Worm (Caenorhabditis elegans): Measurements from ENCODE around the gene C06E4.1.

Gene C06E4.1

ce11 chrIV:7309678-7310077 lies 26.6 kb downstream of the C06E4.1 start (continued):
- TF ChIP-seq ceh-100 (GFP tag; IDR thresholded peaks at IDR 0.05), result no peak
- no peak for TF ChIP-seq F37B4.10 (GFP tag; IDR thresholded peaks at IDR 0.05)
- no peak for TF ChIP-seq ztf-26 (tag; optimal IDR thresholded peaks at IDR 0.05)

DNA sequence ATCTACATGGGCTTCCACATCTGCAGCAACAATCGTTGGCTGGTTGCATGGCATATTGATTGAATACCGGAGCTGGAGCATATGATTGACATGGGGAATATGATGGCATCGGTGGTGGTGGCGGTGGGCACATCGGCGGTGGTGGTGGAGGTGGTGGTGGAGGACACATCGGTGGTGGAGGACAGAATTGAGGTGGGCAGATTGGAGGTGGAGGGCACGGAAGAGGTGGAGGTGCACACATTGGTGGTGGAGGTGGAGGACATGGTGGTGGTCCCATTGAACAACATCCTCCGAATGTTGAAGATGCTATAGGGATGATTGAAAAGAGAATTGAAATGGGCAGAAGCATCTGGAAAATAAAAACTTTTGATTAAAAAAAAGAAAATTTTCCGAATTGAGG lies 27.4 kb downstream of the C06E4.1 start, which contains the start of gene grl-4:
Gene grl-4 (minus strand): TSS at position 351 of the 400 bp plus-strand sequence.
- TF ChIP-seq sea-2 (GFP tag; IDR thresholded peaks at IDR 0.05), result no peak
- TF ChIP-seq ztf-28 (GFP tag; IDR thresholded peaks at IDR 0.05), result 0 out of 2 replicates have a peak, but pooled peaks have one; percentile 12
- TF ChIP-seq attf-6 (GFP tag; IDR thresholded peaks at IDR 0.05), result no peak
- peak; percentile 53; the same call in 1 of the 2 replicates for TF ChIP-seq egrh-3 (GFP tag; IDR thresholded peaks at IDR 0.05)
- no peak for TF ChIP-seq nhr-179 (tag; optimal IDR thresholded peaks at IDR 0.05)

- no peak for TF ChIP-seq attf-3 (GFP tag; conservative IDR thresholded peaks at IDR 0.05)
- TF ChIP-seq ztf-28 (GFP tag; IDR thresholded peaks at IDR 0.05), result no peak
- TF ChIP-seq B0336.3 (GFP tag; IDR thresholded peaks at IDR 0.05), result no peak
- no peak for TF ChIP-seq nhr-179 (tag; optimal IDR thresholded peaks at IDR 0.05)
- no peak for TF ChIP-seq tlf-1 (GFP tag; optimal IDR thresholded peaks at IDR 0.05)
- no peak for TF ChIP-seq sea-2 (GFP tag; IDR thresholded peaks at IDR 0.05)
- TF ChIP-seq bed-2 (GFP tag; IDR thresholded peaks at IDR 0.05), result no peak
- no peak for TF ChIP-seq akir-1 (GFP tag; optimal IDR thresholded peaks at IDR 0.05)
- TF ChIP-seq lin-54 (GFP tag; optimal IDR thresholded peaks at IDR 0.05), result no peak
- no peak for TF ChIP-seq fkh-3 (tag; optimal IDR thresholded peaks at IDR 0.05)
- TF ChIP-seq repo-1 (tag; optimal IDR thresholded peaks at IDR 0.05), result no peak
- no peak for TF ChIP-seq mcd-1 (GFP tag; IDR thresholded peaks at IDR 0.05)
- TF ChIP-seq efl-1 (GFP tag; optimal IDR thresholded peaks at IDR 0.05), result no peak
- no peak for TF ChIP-seq Y53G8AR.9 (GFP tag; conservative IDR thresholded peaks at IDR 0.05)
- TF ChIP-seq sptf-2 (GFP tag; optimal IDR thresholded peaks at IDR 0.05), result no peak
- TF ChIP-seq xnd-1 (tag; optimal IDR thresholded peaks at IDR 0.05), result no peak
- no peak for TF ChIP-seq hlh-26 (GFP tag; conservative IDR thresholded peaks at IDR 0.05)
- no peak for TF ChIP-seq pha-4 (tag; optimal IDR thresholded peaks at IDR 0.05)
- no peak for TF ChIP-seq B0261.1 (tag; optimal IDR thresholded peaks at IDR 0.05)
Observed at ce11 chrIV:7310842-7311241, 27.8 kb downstream of the C06E4.1 start.

DNA sequence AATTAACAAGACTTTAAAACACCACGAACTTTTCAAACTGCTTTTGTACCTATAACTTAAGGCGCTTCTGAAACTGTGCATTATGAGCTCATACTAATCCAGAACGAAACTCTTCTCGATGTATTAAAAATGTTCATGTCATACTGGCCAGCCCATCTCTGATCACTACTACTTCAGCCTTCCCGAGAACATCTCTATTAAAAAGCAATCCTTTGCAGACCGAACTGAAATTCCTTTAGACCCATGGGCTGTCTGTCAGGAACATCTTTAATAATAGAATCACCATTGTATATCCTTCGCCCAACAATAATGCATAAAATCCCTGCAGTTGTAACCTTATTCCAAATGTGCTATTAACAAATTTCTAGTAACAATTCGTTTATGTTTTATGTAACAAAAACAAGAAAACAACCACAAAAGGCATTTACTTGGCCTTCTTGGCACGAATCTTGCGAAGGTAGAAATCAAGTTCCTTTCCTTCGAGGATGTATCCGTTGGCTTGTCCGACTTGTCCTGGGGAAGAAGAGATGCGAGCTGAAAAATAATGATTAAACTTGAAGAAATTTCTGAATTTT lies 29.6 kb downstream of the C06E4.1 start:
- TF ChIP-seq ceh-100 (GFP tag; IDR thresholded peaks at IDR 0.05) (no peak), ceh-91 (GFP tag; IDR thresholded peaks at IDR 0.05) (no peak), unc-130 (GFP tag; optimal IDR thresholded peaks at IDR 0.05) (peak; percentile 31), nhr-90 (tag; optimal IDR thresholded peaks at IDR 0.05) (no peak), hsf-1 (GFP tag; IDR thresholded peaks at IDR 0.05) (0 out of 2 replicates have a peak, but pooled peaks have one; percentile 58), xnd-1 (tag; optimal IDR thresholded peaks at IDR 0.05) (no peak), pbrm-1 (GFP tag; IDR thresholded peaks at IDR 0.05) (no peak), F57C9.4 (tag; optimal IDR thresholded peaks at IDR 0.05) (no peak), ztf-6 (GFP tag; IDR thresholded peaks at IDR 0.05) (no peak), tbx-9 (tag; optimal IDR thresholded peaks at IDR 0.05; ENCODE audit: borderline replicate concordance) (no peak), C17E4.6 (GFP tag; IDR thresholded peaks at IDR 0.05) (no peak), lin-40 (tag; optimal IDR thresholded peaks at IDR 0.05) (no peak), F23B12.7 (tag; optimal IDR thresholded peaks at IDR 0.05; ENCODE audit: insufficient read depth) (no peak), atf-7 (tag; optimal IDR thresholded peaks at IDR 0.05) (no peak), repo-1 (tag; optimal IDR thresholded peaks at IDR 0.05) (no peak), ztf-18 (tag; optimal IDR thresholded peaks at IDR 0.05) (no peak), efl-1 (GFP tag; optimal IDR thresholded peaks at IDR 0.05) (no peak), hmg-1.2 (GFP tag; IDR thresholded peaks at IDR 0.05) (no peak), akir-1 (GFP tag; optimal IDR thresholded peaks at IDR 0.05) (no peak), snpc-1.1 (tag; optimal IDR thresholded peaks at IDR 0.05; ENCODE audit: insufficient read depth) (peak; percentile 18), ccch-3 (GFP tag; optimal IDR thresholded peaks at IDR 0.05) (no peak), ceh-58 (GFP tag; IDR thresholded peaks at IDR 0.05) (no peak), bed-2 (GFP tag; IDR thresholded peaks at IDR 0.05) (no peak), athp-1 (tag; optimal IDR thresholded peaks at IDR 0.05) (no peak), B0035.1 (tag; optimal IDR thresholded peaks at IDR 0.05) (no peak), ztf-3 (GFP tag; optimal IDR thresholded peaks at IDR 0.05) (no peak)
